Worm (Caenorhabditis elegans) whole organism, L4/young adult: ENCODE results near the gene ins-4.

Experiments
- dao-5 ChIP-seq: sonication (generic microtip); optimal IDR thresholded peaks from 2 replicates; lab custom pipeline; 2016; ENCODE audit warnings: missing genotype, missing genetic modification characterization, moderate library complexity, missing compliant biosample characterization
- him-1 ChIP-seq: sonication (generic microtip); optimal IDR thresholded peaks from 2 replicates; lab custom pipeline; 2016; ENCODE audit warnings: missing genotype, missing genetic modification reagents, missing genetic modification characterization, missing compliant biosample characterization

DNA sequence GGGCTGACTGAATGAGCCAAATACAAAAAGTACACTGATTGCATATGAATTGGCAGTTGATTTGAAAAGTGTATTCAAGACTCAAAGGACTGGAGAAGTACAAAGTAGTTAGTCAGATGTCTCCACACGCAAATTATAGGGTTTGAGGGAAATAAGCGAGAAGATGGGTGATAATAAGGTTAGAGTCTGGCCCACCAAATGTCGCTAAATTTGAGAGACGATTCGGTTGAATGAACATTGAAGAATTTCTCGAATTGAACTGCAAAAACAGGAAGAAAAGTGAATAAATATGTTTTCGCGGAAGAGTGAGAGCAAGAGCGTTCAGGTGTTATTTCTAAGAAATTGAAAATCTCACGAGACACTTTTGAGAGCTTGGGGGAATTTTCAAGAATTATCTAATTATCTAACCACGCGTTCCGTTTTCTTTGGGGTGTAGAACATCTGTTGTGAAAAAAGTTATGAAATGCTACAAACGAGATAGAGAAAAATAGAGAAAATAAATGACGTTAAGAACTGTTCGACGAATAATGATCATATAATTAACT is 36.5 kb upstream of the ins-4 start:
- TF ChIP-seq dao-5 (tag; lab: Kevin White, UChicago) (no peak), him-1 (tag; lab: Kevin White, UChicago) (no peak)
